Fruit fly (Drosophila melanogaster): ENCODE data around the gene oaf.

The oaf gene

DNA sequence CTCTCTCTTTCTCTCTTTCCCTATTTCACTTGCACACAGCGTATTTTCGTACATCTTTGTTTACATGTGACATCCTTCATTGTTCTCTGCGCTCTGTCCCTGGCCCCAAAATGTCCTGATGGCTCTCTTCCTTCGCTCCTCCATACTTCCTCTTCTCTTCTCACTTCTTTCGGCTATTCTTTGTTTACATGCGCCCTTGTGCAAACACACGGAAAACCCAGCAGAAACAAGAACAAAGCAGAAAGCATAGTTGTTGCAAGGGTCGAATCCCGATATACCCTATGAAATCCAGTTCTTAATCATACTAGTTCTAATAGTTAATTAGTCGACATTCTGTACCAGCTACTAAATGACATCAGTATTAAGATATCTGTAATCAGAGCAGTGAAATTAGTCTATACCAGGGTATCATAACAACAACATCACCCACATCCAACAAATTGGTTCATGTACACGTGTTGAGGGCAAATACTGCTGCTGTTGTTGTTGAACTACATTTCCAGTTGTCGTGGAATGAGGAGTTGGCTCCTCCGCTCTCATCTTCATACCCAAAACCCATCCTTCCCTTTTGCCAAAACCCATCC is 1.9 kb downstream of the oaf start (continued):
- TF ChIP-seq en (GFP tag; optimal IDR thresholded peaks at IDR 0.05) (peak; percentile 18), CG7987 (GFP tag; optimal IDR thresholded peaks at IDR 0.05) (peak; percentile 16), sens (GFP tag) (peak; percentile 82), pum (GFP tag; optimal IDR thresholded peaks at IDR 0.05) (peak; percentile 17), CG10654 (GFP tag; optimal IDR thresholded peaks at IDR 0.05) (peak; percentile 35), fd102C (GFP tag; optimal IDR thresholded peaks at IDR 0.05) (peak; percentile 70), caup (GFP tag; optimal IDR thresholded peaks at IDR 0.05; ENCODE audit: severe bottlenecking) (peak; percentile 23), nau (GFP tag; optimal IDR thresholded peaks at IDR 0.05) (peak; percentile 33), tgo (GFP tag; IDR thresholded peaks at IDR 0.05) (no peak), CG9215 (GFP tag; IDR thresholded peaks at IDR 0.05) (no peak), CG3163 (GFP tag; optimal IDR thresholded peaks at IDR 0.05) (peak; percentile 22), kni (GFP tag; optimal IDR thresholded peaks at IDR 0.05) (peak; percentile 15), org-1 (GFP tag; optimal IDR thresholded peaks at IDR 0.05) (peak; percentile 49), CG2116 (GFP tag; optimal IDR thresholded peaks at IDR 0.05) (peak; percentile 23), CG8944 (GFP tag; optimal IDR thresholded peaks at IDR 0.05) (peak; percentile 34), Rfx (GFP tag; IDR thresholded peaks at IDR 0.05) (peak; percentile 10; the same call in 1 of the 2 replicates), CG10979 (tag; optimal IDR thresholded peaks at IDR 0.05) (peak; percentile 29), CG17568 (GFP tag; optimal IDR thresholded peaks at IDR 0.05) (no peak), onecut (GFP tag; IDR thresholded peaks at IDR 0.05) (0 out of 2 replicates have a peak, but pooled peaks have one; percentile 24), sd (tag; optimal IDR thresholded peaks at IDR 0.05) (no peak), Med (GFP tag) (peak; percentile 82), otp (GFP tag; IDR thresholded peaks at IDR 0.05) (no peak), NC2β (GFP tag; optimal IDR thresholded peaks at IDR 0.05) (peak; percentile 3), CG7271 (tag; optimal IDR thresholded peaks at IDR 0.05) (peak; percentile 40), CG12155 (GFP tag; optimal IDR thresholded peaks at IDR 0.05) (no peak), CG10366 (GFP tag; IDR thresholded peaks at IDR 0.05) (no peak), Fer1 (GFP tag; optimal IDR thresholded peaks at IDR 0.05) (no peak), CG15601 (tag; optimal IDR thresholded peaks at IDR 0.05) (peak; percentile 6), Oli (tag; optimal IDR thresholded peaks at IDR 0.05) (peak; percentile 8), NK7.1 (GFP tag; optimal IDR thresholded peaks at IDR 0.05) (no peak), CoRest (tag; optimal IDR thresholded peaks at IDR 0.05) (no peak), CG18476 (GFP tag; optimal IDR thresholded peaks at IDR 0.05) (no peak), D19B (GFP tag; optimal IDR thresholded peaks at IDR 0.05) (peak; percentile 69), CG12299 (tag; optimal IDR thresholded peaks at IDR 0.05) (no peak), CG14014 (GFP tag; IDR thresholded peaks at IDR 0.05) (no peak), seq (GFP tag; IDR thresholded peaks at IDR 0.05) (0 out of 2 replicates have a peak, but pooled peaks have one; percentile 27), Jarid2 (GFP tag; optimal IDR thresholded peaks at IDR 0.05) (peak; percentile 14), CG3838 (GFP tag; optimal IDR thresholded peaks at IDR 0.05) (peak; percentile 42), gfzf (GFP tag; optimal IDR thresholded peaks at IDR 0.05) (no peak), disco-r (GFP tag; optimal IDR thresholded peaks at IDR 0.05) (peak; percentile 53), CG2199 (GFP tag; IDR thresholded peaks at IDR 0.05) (no peak), CG3726 (GFP tag; IDR thresholded peaks at IDR 0.05) (0 out of 3 replicates have a peak, but pooled peaks have one; percentile 23), CG8290 (GFP tag; optimal IDR thresholded peaks at IDR 0.05) (peak; percentile 17), CG8290 (tag; optimal IDR thresholded peaks at IDR 0.05) (peak in 1 of 2 experiments; percentile 3), Trl (optimal IDR thresholded peaks at IDR 0.05) (peak in 1 of 2 experiments; percentile 3), Trl (GFP tag; optimal IDR thresholded peaks at IDR 0.05) (peak; percentile 62), sim (GFP tag; IDR thresholded peaks at IDR 0.05) (0 out of 2 replicates have a peak, but pooled peaks have one; percentile 30), NfI (GFP tag; optimal IDR thresholded peaks at IDR 0.05) (peak; percentile 0), CG15696 (tag; optimal IDR thresholded peaks at IDR 0.05) (peak; percentile 42), Mes4 (GFP tag; optimal IDR thresholded peaks at IDR 0.05) (peak; percentile 48), D19A (tag; optimal IDR thresholded peaks at IDR 0.05) (peak; percentile 21)
